Fruit fly (Drosophila melanogaster): ENCODE results near the gene CG2225.

CG2225 gene

DNA sequence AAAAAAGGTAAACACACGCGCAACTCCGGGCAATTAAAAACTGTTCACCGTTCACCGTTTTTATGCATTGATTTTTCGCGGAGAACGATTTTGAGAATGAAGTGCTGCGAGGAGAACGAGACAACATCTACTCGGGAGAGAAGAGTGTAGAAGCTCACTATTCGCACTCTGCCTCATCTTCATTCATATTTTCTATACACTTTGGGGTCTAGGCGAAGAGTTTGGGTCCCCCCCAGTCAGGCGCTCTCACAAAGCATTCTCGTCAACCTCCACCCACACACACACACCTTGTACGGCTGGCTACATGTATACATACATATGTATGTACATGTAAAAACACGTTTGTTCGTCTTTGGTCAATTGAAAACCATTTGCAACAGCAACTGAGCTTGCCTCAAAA is 774 bp downstream of the CG2225 start (continued):
- TF ChIP-seq tx (GFP tag; optimal IDR thresholded peaks at IDR 0.05) (no peak), CG8924 (tag; optimal IDR thresholded peaks at IDR 0.05) (no peak), ERR (GFP tag; optimal IDR thresholded peaks at IDR 0.05) (no peak), CG7987 (GFP tag; optimal IDR thresholded peaks at IDR 0.05) (no peak), zfh2 (GFP tag; optimal IDR thresholded peaks at IDR 0.05) (no peak), Trl (optimal IDR thresholded peaks at IDR 0.05) (peak; percentile 38 to 72), Trl (GFP tag; optimal IDR thresholded peaks at IDR 0.05) (no peak), CG6175 (GFP tag; IDR thresholded peaks at IDR 0.05) (peak; percentile 74), Ets97D (GFP tag; optimal IDR thresholded peaks at IDR 0.05) (peak; percentile 16), CG32767 (GFP tag; IDR thresholded peaks at IDR 0.05) (peak; percentile 73; the same call in 1 of the 2 replicates), Awh (GFP tag; IDR thresholded peaks at IDR 0.05) (no peak), HLH3B (GFP tag; IDR thresholded peaks at IDR 0.05) (no peak), Doc2 (GFP tag; IDR thresholded peaks at IDR 0.05) (no peak), CG4360 (GFP tag; IDR thresholded peaks at IDR 0.05) (no peak), Chrac-16 (GFP tag; optimal IDR thresholded peaks at IDR 0.05) (no peak), CG2678 (tag; optimal IDR thresholded peaks at IDR 0.05) (no peak), CG14441 (GFP tag; IDR thresholded peaks at IDR 0.05) (no peak), fd102C (GFP tag; optimal IDR thresholded peaks at IDR 0.05) (no peak), CG1024 (GFP tag; IDR thresholded peaks at IDR 0.05) (no peak), CG5953 (GFP tag; IDR thresholded peaks at IDR 0.05) (no peak), CG13287 (GFP tag; IDR thresholded peaks at IDR 0.05; ENCODE audit: partially characterized antibody) (0 out of 2 replicates have a peak, but pooled peaks have one; percentile 6), CG14014 (GFP tag; IDR thresholded peaks at IDR 0.05) (no peak), Doc3 (GFP tag; IDR thresholded peaks at IDR 0.05; ENCODE audit: partially characterized antibody) (no peak), CG17359 (tag; optimal IDR thresholded peaks at IDR 0.05) (no peak), MBD-R2 (GFP tag; IDR thresholded peaks at IDR 0.05) (peak; percentile 18; the same call in 1 of the 2 replicates), CG3065 (GFP tag; optimal IDR thresholded peaks at IDR 0.05) (no peak), slou (GFP tag; optimal IDR thresholded peaks at IDR 0.05) (no peak), cad (GFP tag; optimal IDR thresholded peaks at IDR 0.05) (no peak), CG8765 (GFP tag; IDR thresholded peaks at IDR 0.05) (0 out of 2 replicates have a peak, but pooled peaks have one; percentile 22), pho (GFP tag; optimal IDR thresholded peaks at IDR 0.05) (no peak), mirr (GFP tag; optimal IDR thresholded peaks at IDR 0.05) (peak; percentile 74), cg (GFP tag; optimal IDR thresholded peaks at IDR 0.05) (peak; percentile 79)

dm6 chr2L:21658529-21659009 is 18.8 kb downstream of the CG2225 start, which contains the start of gene Cul2:
Gene Cul2, plus strand, starts transcription at chr2L:21658735.
- TF ChIP-seq Blimp-1 (GFP tag; optimal IDR thresholded peaks at IDR 0.05), result no peak
- TF ChIP-seq CG8388 (GFP tag; optimal IDR thresholded peaks at IDR 0.05), result no peak
- peak; percentile 59 for TF ChIP-seq CG30403 (GFP tag; optimal IDR thresholded peaks at IDR 0.05)
- TF ChIP-seq Taf1 (GFP tag; IDR thresholded peaks at IDR 0.05), result no peak
- no peak for TF ChIP-seq Bdp1 (GFP tag; optimal IDR thresholded peaks at IDR 0.05)
- TF ChIP-seq CG9817 (tag; optimal IDR thresholded peaks at IDR 0.05), result no peak
- TF ChIP-seq CG11504 (tag; optimal IDR thresholded peaks at IDR 0.05), result no peak
- TF ChIP-seq nmo (GFP tag; optimal IDR thresholded peaks at IDR 0.05), result no peak
- TF ChIP-seq Atf3 (GFP tag; optimal IDR thresholded peaks at IDR 0.05), result peak; percentile 8
- TF ChIP-seq CG13123 (GFP tag; optimal IDR thresholded peaks at IDR 0.05), result no peak
- TF ChIP-seq Drgx (GFP tag; IDR thresholded peaks at IDR 0.05), result no peak
- TF ChIP-seq CG1529 (GFP tag; optimal IDR thresholded peaks at IDR 0.05), result no peak
- no peak; the same call in none of the 3 replicates for TF ChIP-seq Opbp (GFP tag; IDR thresholded peaks at IDR 0.05; ENCODE audit: partially characterized antibody)
- no peak for TF ChIP-seq CG18599 (GFP tag; optimal IDR thresholded peaks at IDR 0.05)
- TF ChIP-seq CG12391 (tag; optimal IDR thresholded peaks at IDR 0.05), result no peak
- TF ChIP-seq Hey (tag; optimal IDR thresholded peaks at IDR 0.05), result no peak
- TF ChIP-seq Rx (GFP tag; IDR thresholded peaks at IDR 0.05), result no peak
- peak; percentile 20 for TF ChIP-seq Meics (GFP tag; optimal IDR thresholded peaks at IDR 0.05)
- no peak for TF ChIP-seq CG6765 (GFP tag; optimal IDR thresholded peaks at IDR 0.05)
- TF ChIP-seq CG10321 (GFP tag; IDR thresholded peaks at IDR 0.05), result no peak
- no peak for TF ChIP-seq trh (GFP tag; optimal IDR thresholded peaks at IDR 0.05)
- TF ChIP-seq Atf6 (GFP tag; IDR thresholded peaks at IDR 0.05), result no peak

Measured in whole organism, embryonic.